Worm (Caenorhabditis elegans): ENCODE results near the gene F59E11.7.

DNA sequence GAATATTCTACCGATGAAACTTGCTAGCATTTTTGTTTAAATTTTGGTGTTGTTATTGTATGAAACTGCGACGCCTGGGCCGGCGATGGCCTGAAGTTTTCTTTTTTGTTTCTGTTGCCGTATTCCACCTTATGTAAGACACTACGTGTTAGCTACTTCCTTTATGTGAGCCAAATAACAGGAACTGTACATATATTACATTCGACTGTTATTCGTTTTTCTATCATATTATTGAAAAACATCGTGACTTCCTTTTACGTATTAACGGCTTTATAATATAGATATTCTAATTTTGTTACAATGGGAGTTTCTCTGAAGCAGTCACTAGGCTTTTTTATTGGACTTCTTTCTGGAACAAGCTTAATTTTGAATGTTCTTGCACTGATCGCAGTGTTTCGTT is 15.2 kb downstream of the F59E11.7 start, which contains the start of gene srx-3:
- TF ChIP-seq flt-1 (GFP tag; IDR thresholded peaks at IDR 0.05) (no peak), klf-2 (GFP tag; conservative IDR thresholded peaks at IDR 0.05) (no peak), ztf-29 (GFP tag; IDR thresholded peaks at IDR 0.05) (no peak), cog-1 (tag; optimal IDR thresholded peaks at IDR 0.05) (no peak), ztf-23 (GFP tag; IDR thresholded peaks at IDR 0.05) (no peak), med-1 (GFP tag; optimal IDR thresholded peaks at IDR 0.05; ENCODE audit: insufficient read depth) (no peak), T22C8.4 (GFP tag; IDR thresholded peaks at IDR 0.05) (no peak)
